Fruit fly (Drosophila melanogaster): ENCODE measurements around the gene NTPase.

NTPase gene

dm6 chr2L:2894356-2894755, 8.7 kb upstream of the NTPase start (continued):
- peak; percentile 13 for TF ChIP-seq Deaf1 (tag; optimal IDR thresholded peaks at IDR 0.05)

dm6 chr2L:2891200-2891599, 5.5 kb upstream of the NTPase start:
- TF ChIP-seq Fer3 (tag; optimal IDR thresholded peaks at IDR 0.05) (no peak), CrebB (tag; optimal IDR thresholded peaks at IDR 0.05) (no peak), Ets97D (GFP tag; optimal IDR thresholded peaks at IDR 0.05) (no peak), Xbp1 (GFP tag; optimal IDR thresholded peaks at IDR 0.05) (no peak), chm (GFP tag; IDR thresholded peaks at IDR 0.05) (0 out of 2 replicates have a peak, but pooled peaks have one; percentile 23), CG7357 (GFP tag; IDR thresholded peaks at IDR 0.05) (no peak), CG12659 (GFP tag; optimal IDR thresholded peaks at IDR 0.05) (no peak), prd (optimal IDR thresholded peaks at IDR 0.05) (no peak), prd (GFP tag; IDR thresholded peaks at IDR 0.05) (no peak), cg (GFP tag; optimal IDR thresholded peaks at IDR 0.05) (peak; percentile 45), Xrp1 (GFP tag; IDR thresholded peaks at IDR 0.05) (0 out of 2 replicates have a peak, but pooled peaks have one; percentile 18), gt (GFP tag; IDR thresholded peaks at IDR 0.05) (no peak), B-H2 (GFP tag; optimal IDR thresholded peaks at IDR 0.05) (no peak), Bgb (GFP tag; IDR thresholded peaks at IDR 0.05; ENCODE audit: partially characterized antibody) (0 out of 2 replicates have a peak, but pooled peaks have one; percentile 9), ci (GFP tag; IDR thresholded peaks at IDR 0.05) (0 out of 3 replicates have a peak, but pooled peaks have one; percentile 39), CG11247 (GFP tag; IDR thresholded peaks at IDR 0.05) (no peak), CG10565 (GFP tag; optimal IDR thresholded peaks at IDR 0.05) (no peak), HLH4C (GFP tag; IDR thresholded peaks at IDR 0.05; ENCODE audit: partially characterized antibody) (no peak), CG8944 (GFP tag; optimal IDR thresholded peaks at IDR 0.05) (no peak), Mes4 (GFP tag; optimal IDR thresholded peaks at IDR 0.05) (no peak), chif (GFP tag; optimal IDR thresholded peaks at IDR 0.05) (no peak), wek (GFP tag; optimal IDR thresholded peaks at IDR 0.05) (no peak), CG6683 (GFP tag; optimal IDR thresholded peaks at IDR 0.05) (no peak), maf-S (GFP tag; optimal IDR thresholded peaks at IDR 0.05) (no peak), CG10209 (GFP tag; optimal IDR thresholded peaks at IDR 0.05) (no peak), CG10654 (GFP tag; optimal IDR thresholded peaks at IDR 0.05) (no peak), CG4360 (GFP tag; IDR thresholded peaks at IDR 0.05) (0 out of 2 replicates have a peak, but pooled peaks have one; percentile 12), CG3726 (GFP tag; IDR thresholded peaks at IDR 0.05) (no peak), Six4 (GFP tag; optimal IDR thresholded peaks at IDR 0.05) (no peak), MTF-1 (GFP tag; optimal IDR thresholded peaks at IDR 0.05; ENCODE audit: borderline replicate concordance) (no peak), MESR4 (GFP tag; optimal IDR thresholded peaks at IDR 0.05) (no peak), kni (GFP tag; optimal IDR thresholded peaks at IDR 0.05) (peak; percentile 28), CG11723 (GFP tag; optimal IDR thresholded peaks at IDR 0.05) (no peak), CG5180 (GFP tag; optimal IDR thresholded peaks at IDR 0.05) (peak; percentile 60), Neu2 (GFP tag; optimal IDR thresholded peaks at IDR 0.05; ENCODE audit: borderline replicate concordance) (no peak), CkIIα-i1 (GFP tag; IDR thresholded peaks at IDR 0.05) (no peak), Trl (optimal IDR thresholded peaks at IDR 0.05) (peak; percentile 2 to 15), Trl (GFP tag; optimal IDR thresholded peaks at IDR 0.05) (no peak), CG9215 (GFP tag; IDR thresholded peaks at IDR 0.05) (no peak), chinmo (GFP tag; IDR thresholded peaks at IDR 0.05; ENCODE audit: partially characterized antibody) (no peak), abd-A (tag; optimal IDR thresholded peaks at IDR 0.05) (peak; percentile 41), CG17829 (tag; optimal IDR thresholded peaks at IDR 0.05) (no peak), CG3163 (GFP tag; optimal IDR thresholded peaks at IDR 0.05) (no peak), CG12391 (tag; optimal IDR thresholded peaks at IDR 0.05) (no peak), CG5245 (GFP tag; optimal IDR thresholded peaks at IDR 0.05) (no peak), CG13894 (tag; optimal IDR thresholded peaks at IDR 0.05) (peak; percentile 51), CG16815 (GFP tag; optimal IDR thresholded peaks at IDR 0.05) (no peak), sens (GFP tag) (peak; percentile 81), her (GFP tag; optimal IDR thresholded peaks at IDR 0.05) (no peak)

All from whole organism, embryonic.